Worm (Caenorhabditis elegans) whole organism, late embryonic: ENCODE data around the gene C10G8.4.

ENCODE experiments used
- C08G9.2 ChIP-seq: sonication (generic microtip); optimal IDR thresholded peaks from 2 replicates; lab custom pipeline; 2016; ENCODE audit warnings: mild to moderate bottlenecking, missing genetic modification characterization, moderate library complexity, missing compliant biosample characterization
- F13H6.1 ChIP-seq: sonication (generic microtip); optimal IDR thresholded peaks from 2 replicates; lab custom pipeline; 2016; ENCODE audit warnings: missing genetic modification characterization, missing compliant biosample characterization
- T23F11.4 ChIP-seq: fragments of 200-800 bp; sonication (Bioruptor generic); optimal IDR thresholded peaks from 2 replicates; lab custom pipeline; 2018; ENCODE audit warnings: mild to moderate bottlenecking, missing genetic modification characterization, missing compliant biosample characterization
- Y22D7AL.16 ChIP-seq: sonication (generic microtip); optimal IDR thresholded peaks from 2 replicates; lab custom pipeline; 2016; ENCODE audit warnings: missing genetic modification characterization, missing compliant biosample characterization
- ahr-1 ChIP-seq: sonication (generic microtip); optimal IDR thresholded peaks from 2 replicates; lab custom pipeline; 2016; ENCODE audit warnings: missing genetic modification characterization, missing compliant biosample characterization
- ama-1 ChIP-seq: fragments of 150-350 bp; optimal IDR thresholded peaks from 2 replicates; lab custom pipeline; 2014
- ceh-14 ChIP-seq: sonication (generic microtip); optimal IDR thresholded peaks from 2 replicates; lab custom pipeline; 2016; ENCODE audit warnings: missing genotype, missing genetic modification characterization, missing compliant biosample characterization
- ceh-18 ChIP-seq: sonication (generic microtip); optimal IDR thresholded peaks from 2 replicates; lab custom pipeline; 2016; ENCODE audit warnings: missing genetic modification characterization, missing compliant biosample characterization
- ceh-2 ChIP-seq: sonication (generic microtip); optimal IDR thresholded peaks from 2 replicates; lab custom pipeline; 2016; ENCODE audit warnings: missing genotype, missing genetic modification characterization, missing compliant biosample characterization
- ceh-22 ChIP-seq: sonication (generic microtip); optimal IDR thresholded peaks from 2 replicates; lab custom pipeline; 2017; ENCODE audit warnings: missing biosample characterization, missing genetic modification characterization
- ceh-31 ChIP-seq: sonication (generic microtip); optimal IDR thresholded peaks from 2 replicates; lab custom pipeline; 2016; ENCODE audit warnings: missing genetic modification characterization, missing compliant biosample characterization
- ceh-34 ChIP-seq: sonication (generic microtip); optimal IDR thresholded peaks from 2 replicates; lab custom pipeline; 2016; ENCODE audit warnings: mild to moderate bottlenecking, missing genetic modification characterization, missing compliant biosample characterization
- che-1 ChIP-seq: sonication (generic microtip); optimal IDR thresholded peaks from 2 replicates; lab custom pipeline; 2016; ENCODE audit warnings: mild to moderate bottlenecking, missing genetic modification characterization, missing compliant biosample characterization
- dmd-4 ChIP-seq: sonication (generic microtip); optimal IDR thresholded peaks from 2 replicates; lab custom pipeline; 2016; ENCODE audit warnings: borderline replicate concordance, missing genetic modification characterization, missing compliant biosample characterization
- dve-1 ChIP-seq: sonication (generic microtip); optimal IDR thresholded peaks from 2 replicates; lab custom pipeline; 2017; ENCODE audit warnings: antibody characterized with exemption, mild to moderate bottlenecking, missing genetic modification characterization, missing compliant biosample characterization
- fkh-10 ChIP-seq: fragments of 150-350 bp; optimal IDR thresholded peaks from 2 replicates; lab custom pipeline; 2014; ENCODE audit warnings: missing biosample characterization, missing genetic modification reagents, missing genetic modification characterization
- hlh-30 ChIP-seq: sonication (generic microtip); optimal IDR thresholded peaks from 2 replicates; lab custom pipeline; 2017; ENCODE audit warnings: antibody characterized with exemption, missing genetic modification characterization, missing compliant biosample characterization; ENCODE audit not compliant: insufficient read depth
- hlh-6 ChIP-seq: sonication (generic microtip); optimal IDR thresholded peaks from 2 replicates; lab custom pipeline; 2016; ENCODE audit warnings: missing genotype, missing genetic modification characterization, missing compliant biosample characterization
- madf-2 ChIP-seq: sonication (generic microtip); optimal IDR thresholded peaks from 2 replicates; lab custom pipeline; 2017; ENCODE audit warnings: missing genetic modification characterization, missing compliant biosample characterization
- nhr-11 ChIP-seq: fragments of 150-350 bp; optimal IDR thresholded peaks from 2 replicates; lab custom pipeline; 2014; ENCODE audit warnings: missing biosample characterization, missing genetic modification characterization
- nhr-232 ChIP-seq: sonication (generic microtip); optimal IDR thresholded peaks from 2 replicates; lab custom pipeline; 2016; ENCODE audit warnings: missing genetic modification characterization, missing compliant biosample characterization
- npax-4 ChIP-seq: sonication (generic microtip); optimal IDR thresholded peaks from 2 replicates; lab custom pipeline; 2016; ENCODE audit warnings: missing genetic modification characterization, missing compliant biosample characterization
- odd-2 ChIP-seq: sonication (generic microtip); optimal IDR thresholded peaks from 2 replicates; lab custom pipeline; 2017; ENCODE audit warnings: antibody characterized with exemption, mild to moderate bottlenecking, missing genetic modification characterization, missing compliant biosample characterization
- pha-2 ChIP-seq: sonication (generic microtip); optimal IDR thresholded peaks from 2 replicates; lab custom pipeline; 2017; ENCODE audit warnings: mild to moderate bottlenecking, missing genetic modification characterization, missing compliant biosample characterization
- pha-4 ChIP-seq: fragments of 150-350 bp; optimal IDR thresholded peaks from 2 replicates; lab custom pipeline; 2018; ENCODE audit warnings: missing biosample characterization, missing genetic modification reagents, missing genetic modification characterization
- rnt-1 ChIP-seq: sonication (generic microtip); optimal IDR thresholded peaks from 2 replicates; lab custom pipeline; 2016; ENCODE audit warnings: missing genetic modification characterization, missing compliant biosample characterization
- sdc-2 ChIP-seq: sonication (generic microtip); optimal IDR thresholded peaks from 2 replicates; lab custom pipeline; 2016; ENCODE audit warnings: missing genotype, missing genetic modification characterization, missing compliant biosample characterization
- sox-2 ChIP-seq: fragments of 200-800 bp; sonication (Bioruptor generic); IDR thresholded peaks from 2 replicates; pipeline ENCODE4 v1.3.6; 2022; ENCODE audit warnings: missing genetic modification reagents, missing genetic modification characterization, missing compliant biosample characterization
- syd-9 ChIP-seq: sonication (generic microtip); optimal IDR thresholded peaks from 2 replicates; lab custom pipeline; 2016; ENCODE audit warnings: mild to moderate bottlenecking, missing genetic modification characterization, moderate library complexity, missing compliant biosample characterization
- tbx-2 ChIP-seq: sonication (generic microtip); optimal IDR thresholded peaks from 2 replicates; lab custom pipeline; 2016; ENCODE audit warnings: missing genetic modification characterization, missing compliant biosample characterization
- tbx-7 ChIP-seq: sonication (generic microtip); optimal IDR thresholded peaks from 2 replicates; lab custom pipeline; 2016; ENCODE audit warnings: missing genotype, missing genetic modification characterization, missing compliant biosample characterization
- unc-3 ChIP-seq, 2 experiments: fragments of 200-800 bp in 1 of 2; sonication (Bioruptor generic) in 1 of 2; sonication (generic microtip) in 1 of 2; conservative IDR thresholded peaks in 1 of 2; optimal IDR thresholded peaks in 1 of 2; 2 replicates each; pipeline versions ENCODE4 v1.3.6 to Lab custom; 2016 to 2022; ENCODE audit warnings: missing compliant biosample characterization in 2 of 2, missing genetic modification characterization in 2 of 2, missing genetic modification reagents in 1 of 2
- unc-42 ChIP-seq: sonication (generic microtip); optimal IDR thresholded peaks from 2 replicates; lab custom pipeline; 2016; ENCODE audit warnings: missing genotype, missing genetic modification characterization, missing compliant biosample characterization
- unc-55 ChIP-seq: sonication (generic microtip); optimal IDR thresholded peaks from 2 replicates; lab custom pipeline; 2017; ENCODE audit warnings: missing biosample characterization, missing genetic modification reagents, missing genetic modification characterization
- unc-86 ChIP-seq: sonication (generic microtip); optimal IDR thresholded peaks from 2 replicates; lab custom pipeline; 2016; ENCODE audit warnings: missing genetic modification characterization, missing compliant biosample characterization
- zip-5 ChIP-seq: sonication (generic microtip); optimal IDR thresholded peaks from 2 replicates; lab custom pipeline; 2016; ENCODE audit warnings: missing genetic modification characterization, missing compliant biosample characterization
- ztf-16 ChIP-seq: sonication (generic microtip); optimal IDR thresholded peaks from 2 replicates; lab custom pipeline; 2017; ENCODE audit warnings: missing genetic modification characterization, missing compliant biosample characterization

Gene C10G8.4

DNA sequence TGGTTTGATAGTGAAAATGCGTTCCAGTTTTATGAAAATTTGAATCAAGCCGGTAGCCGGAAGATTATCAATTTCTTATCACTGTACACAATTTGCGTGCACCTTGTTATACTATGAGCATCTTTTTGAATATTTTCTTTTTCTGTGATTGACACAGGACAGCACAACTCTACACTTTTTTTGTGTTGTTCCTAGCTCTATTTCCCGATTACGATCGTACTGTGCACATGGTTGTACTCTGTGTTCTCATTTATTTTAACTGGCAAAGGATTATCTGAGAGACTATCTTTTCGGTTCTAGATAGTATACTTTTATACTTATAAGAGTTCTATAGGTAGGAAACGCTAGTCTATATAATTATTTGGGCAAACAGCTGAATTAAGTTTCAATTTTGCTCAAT lies 39.7 kb upstream of the C10G8.4 start:
- TF ChIP-seq hlh-30, result no peak
- TF ChIP-seq ztf-16 (tag; lab: Kevin White, UChicago), result no peak
- TF ChIP-seq unc-86 (tag; lab: Kevin White, UChicago), result no peak
- TF ChIP-seq dve-1 (tag; lab: Kevin White, UChicago), result no peak
- no peak for TF ChIP-seq nhr-232 (tag; lab: Kevin White, UChicago)
- TF ChIP-seq tbx-7, result no peak
- TF ChIP-seq ceh-22, result no peak
- no peak for TF ChIP-seq rnt-1
- TF ChIP-seq che-1 (tag; lab: Kevin White, UChicago), result no peak
- TF ChIP-seq ceh-18, result no peak
- TF ChIP-seq ceh-31 (tag; lab: Kevin White, UChicago), result no peak
- TF ChIP-seq pha-4 (tag; lab: Kevin White, UChicago), result no peak
- TF ChIP-seq npax-4 (tag; lab: Kevin White, UChicago), result no peak
- no peak for TF ChIP-seq C08G9.2 (tag; lab: Kevin White, UChicago)
- no peak for TF ChIP-seq Y22D7AL.16 (tag; lab: Kevin White, UChicago)

DNA sequence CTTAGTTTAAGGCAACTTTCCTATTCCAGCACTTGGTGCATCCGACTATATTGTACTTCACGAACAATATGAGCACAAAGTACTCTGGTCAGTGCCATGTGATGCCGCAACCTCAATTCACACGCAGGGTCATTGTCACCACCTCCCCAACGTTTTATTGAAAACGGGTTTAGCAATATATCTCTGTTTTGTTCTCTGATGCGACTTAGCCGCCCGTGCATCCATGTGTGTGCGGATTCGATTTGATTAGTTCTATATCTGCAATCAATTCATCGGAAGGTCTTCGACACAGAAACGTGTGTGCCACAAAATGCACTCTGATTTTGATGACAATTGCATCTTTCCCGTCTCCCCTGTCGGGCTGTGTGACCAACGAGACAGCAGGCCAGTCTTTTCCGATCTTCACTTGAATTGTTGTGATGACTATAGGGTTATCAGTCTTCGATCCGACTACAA lies 39.1 kb upstream of the C10G8.4 start:
- TF ChIP-seq zip-5 (tag; lab: Kevin White, UChicago) (no peak), unc-55 (peak; percentile 54)

DNA sequence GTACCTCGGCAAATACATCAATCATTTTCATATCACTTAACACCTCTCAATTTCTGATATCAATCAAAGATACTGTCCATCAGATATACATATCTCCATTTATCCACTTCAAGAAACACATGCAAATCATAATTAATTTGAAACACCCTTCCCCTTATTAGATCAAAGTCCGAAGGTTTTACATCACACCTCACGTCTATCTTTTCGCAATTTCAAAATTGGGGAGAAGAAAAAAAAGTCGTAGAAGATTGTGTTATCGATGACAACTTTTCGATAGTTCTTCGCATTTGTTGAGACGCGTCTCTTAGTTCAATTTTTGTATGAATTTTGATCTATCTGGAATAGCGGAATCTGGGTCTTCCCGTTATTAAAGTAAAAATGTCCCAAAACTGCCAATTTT lies 38.5 kb upstream of the C10G8.4 start:
- TF ChIP-seq syd-9 (no peak), dmd-4 (tag; lab: Kevin White, UChicago) (no peak), unc-3 (GFP tag; conservative IDR thresholded peaks at IDR 0.05; lab: Robert Waterston, UW) (no peak), unc-3 (tag; optimal IDR thresholded peaks at IDR 0.05; lab: Kevin White, UChicago) (no peak), sox-2 (GFP tag; lab: Robert Waterston, UW) (no peak), tbx-2 (tag; lab: Kevin White, UChicago) (no peak)

DNA sequence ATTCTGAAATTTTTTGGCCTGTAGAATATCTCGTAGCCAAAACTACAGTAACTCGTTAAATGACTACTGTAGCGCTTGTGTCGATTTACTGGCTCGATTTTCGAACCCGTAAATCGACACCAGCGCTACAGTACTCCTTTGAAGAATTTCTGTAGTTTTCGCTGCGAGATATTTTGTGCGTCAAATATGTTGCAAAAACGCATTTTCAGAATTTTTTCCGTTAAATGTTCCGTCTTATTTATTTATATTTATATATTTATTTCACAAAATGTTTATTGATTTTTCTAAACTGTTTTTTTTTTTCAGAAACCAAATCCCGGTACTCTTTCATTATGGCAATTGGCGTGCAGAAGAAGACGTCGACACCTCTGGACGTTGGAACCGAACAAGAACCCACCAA lies 38.0 kb upstream of the C10G8.4 start, which contains the start of gene natc-2:
Gene natc-2 (plus strand): TSS at position 301 of the 400 bp plus-strand sequence.
- no peak for TF ChIP-seq unc-55
- no peak for TF ChIP-seq dmd-4 (tag; lab: Kevin White, UChicago)
- TF ChIP-seq, all 69 proteins: peak for 0

DNA sequence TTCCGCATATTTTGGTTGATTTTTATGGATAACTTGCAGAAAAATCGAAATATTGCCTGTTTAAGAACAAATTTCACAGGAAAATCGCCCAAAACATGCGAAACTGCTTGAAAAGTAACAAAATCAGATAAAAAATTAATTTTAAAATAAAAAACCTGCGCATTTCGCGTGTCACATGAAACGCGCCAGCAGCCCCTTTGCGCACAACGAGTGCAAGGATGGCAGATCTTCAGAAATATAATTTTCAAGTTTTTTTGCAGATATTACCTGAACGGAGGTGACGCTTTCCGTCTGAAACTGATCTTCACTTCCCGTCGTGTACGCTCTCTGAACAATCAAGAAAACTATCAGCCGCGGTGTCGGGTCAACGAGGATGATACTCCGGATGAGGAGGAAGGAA lies 36.8 kb upstream of the C10G8.4 start:
- no peak for TF ChIP-seq sdc-2 (tag; lab: Kevin White, UChicago)
- no peak for TF ChIP-seq F13H6.1 (tag; lab: Kevin White, UChicago)
- peak; percentile 20 for TF ChIP-seq pha-2 (tag; lab: Kevin White, UChicago)
- TF ChIP-seq sox-2 (GFP tag; lab: Robert Waterston, UW), result no peak
- TF ChIP-seq hlh-6 (tag; lab: Kevin White, UChicago), result no peak
- peak; percentile 48 for TF ChIP-seq unc-42 (tag; lab: Kevin White, UChicago)
- TF ChIP-seq odd-2 (tag; lab: Kevin White, UChicago), result no peak
- TF ChIP-seq ceh-14, result no peak
- TF ChIP-seq ceh-2, result no peak
- TF ChIP-seq ahr-1 (tag; lab: Kevin White, UChicago), result no peak
- TF ChIP-seq T23F11.4 (GFP tag; lab: Kevin White, UChicago), result no peak
- TF ChIP-seq tbx-2 (tag; lab: Kevin White, UChicago), result peak; percentile 18
- TF ChIP-seq ama-1 (lab: Kevin White, UChicago), result no peak
- TF ChIP-seq fkh-10 (GFP tag; lab: Kevin White, UChicago), result no peak
- no peak for TF ChIP-seq madf-2
- no peak for TF ChIP-seq nhr-11 (tag; lab: Kevin White, UChicago)
- peak; percentile 1 for TF ChIP-seq ceh-34 (tag; lab: Kevin White, UChicago)
